Fruit fly (Drosophila melanogaster) whole organism, embryonic: ENCODE data around the gene r2d2.

Experiments
- CG10147 ChIP-seq: fragments of 200-800 bp; sonication (Bioruptor generic); optimal IDR thresholded peaks from 2 replicates; lab custom pipeline; 2019; ENCODE audit warnings: missing biosample characterization, mild to moderate bottlenecking, missing genetic modification characterization, moderate library complexity
- CG10462 ChIP-seq: fragments of 200-800 bp; sonication (Bioruptor generic); optimal IDR thresholded peaks from 2 replicates; lab custom pipeline; 2016; ENCODE audit warnings: missing biosample characterization, missing genetic modification characterization
- CG10979 ChIP-seq: fragments of 200-800 bp; sonication (Bioruptor generic); optimal IDR thresholded peaks from 2 replicates; lab custom pipeline; 2018; ENCODE audit warnings: missing biosample characterization, mild to moderate bottlenecking, missing genetic modification characterization, moderate library complexity
- CG11247 ChIP-seq: fragments of 200-800 bp; sonication (Bioruptor generic); IDR thresholded peaks from 2 replicates; pipeline ENCODE4 v1.3.6; 2022; ENCODE audit warnings: missing biosample characterization, missing genetic modification characterization
- CG11398 ChIP-seq: fragments of 200-800 bp; sonication (Bioruptor generic); optimal IDR thresholded peaks from 2 replicates; lab custom pipeline; 2016; ENCODE audit warnings: missing biosample characterization, missing genetic modification characterization
- CG11560 ChIP-seq: fragments of 200-800 bp; sonication (Bioruptor generic); IDR thresholded peaks from 3 replicates; pipeline ENCODE4 v1.3.6; 2022; ENCODE audit warnings: missing biosample characterization, missing genetic modification characterization
- CG11695 ChIP-seq: fragments of 200-800 bp; sonication (Bioruptor generic); IDR thresholded peaks from 3 replicates; pipeline ENCODE4 v1.3.6; 2022; ENCODE audit warnings: missing biosample characterization, missing genetic modification characterization
- CG11696 ChIP-seq: fragments of 200-800 bp; sonication (Bioruptor generic); IDR thresholded peaks from 2 replicates; pipeline ENCODE4 v1.3.6; 2022; ENCODE audit warnings: missing biosample characterization, missing genetic modification characterization
- CG11723 ChIP-seq: fragments of 200-800 bp; sonication (Bioruptor generic); optimal IDR thresholded peaks from 2 replicates; lab custom pipeline; 2017; ENCODE audit warnings: missing biosample characterization, mild to moderate bottlenecking, missing genetic modification characterization
- CG12769 ChIP-seq: fragments of 200-800 bp; sonication (Bioruptor generic); optimal IDR thresholded peaks from 2 replicates; lab custom pipeline; 2019; ENCODE audit warnings: missing biosample characterization, mild to moderate bottlenecking, missing genetic modification characterization, moderate library complexity
- CG13123 ChIP-seq: fragments of 200-800 bp; sonication (Bioruptor generic); optimal IDR thresholded peaks from 2 replicates; lab custom pipeline; 2016; ENCODE audit warnings: missing biosample characterization, missing genetic modification characterization
- CG1647 ChIP-seq: fragments of 200-800 bp; sonication (Bioruptor generic); optimal IDR thresholded peaks from 3 replicates; lab custom pipeline; 2016; ENCODE audit warnings: missing biosample characterization, missing genetic modification characterization
- CG17186 ChIP-seq: fragments of 200-800 bp; sonication (Bioruptor generic); optimal IDR thresholded peaks from 3 replicates; lab custom pipeline; 2017; ENCODE audit warnings: missing biosample characterization, missing genetic modification reagents, missing genetic modification characterization
- CG17385 ChIP-seq: fragments of 200-800 bp; sonication (Bioruptor generic); optimal IDR thresholded peaks from 3 replicates; lab custom pipeline; 2018; ENCODE audit warnings: missing biosample characterization, mild to moderate bottlenecking, missing genetic modification characterization
- CG1792 ChIP-seq: fragments of 200-800 bp; sonication (Bioruptor generic); optimal IDR thresholded peaks from 2 replicates; lab custom pipeline; 2016; ENCODE audit warnings: missing biosample characterization, missing genetic modification characterization
- CG18599 ChIP-seq: fragments of 200-800 bp; sonication (Bioruptor generic); optimal IDR thresholded peaks from 3 replicates; lab custom pipeline; 2017; ENCODE audit warnings: missing biosample characterization, missing genetic modification characterization, mild to moderate bottlenecking, moderate library complexity, missing genetic modification reagents
- CG2120 ChIP-seq: fragments of 200-800 bp; sonication (Bioruptor generic); optimal IDR thresholded peaks from 3 replicates; lab custom pipeline; 2016; ENCODE audit warnings: missing biosample characterization, missing genetic modification characterization
- CG3065 ChIP-seq: fragments of 200-800 bp; sonication (Bioruptor generic); optimal IDR thresholded peaks from 2 replicates; lab custom pipeline; 2016; ENCODE audit warnings: missing biosample characterization, missing genetic modification characterization
- CG3847 ChIP-seq: fragments of 200-800 bp; sonication (Bioruptor generic); IDR thresholded peaks from 2 replicates; pipeline ENCODE4 v1.3.6; 2022; ENCODE audit warnings: missing biosample characterization, missing genetic modification characterization
- CG42726 ChIP-seq: fragments of 200-800 bp; sonication (Bioruptor generic); IDR thresholded peaks from 2 replicates; pipeline ENCODE4 v1.3.6; 2022; ENCODE audit warnings: missing biosample characterization, missing genetic modification characterization; ENCODE audit not compliant: partially characterized antibody
- CG4282 ChIP-seq: fragments of 200-800 bp; sonication (Bioruptor generic); optimal IDR thresholded peaks from 2 replicates; lab custom pipeline; 2016; ENCODE audit warnings: missing biosample characterization, missing genetic modification characterization
- CG4854 ChIP-seq: fragments of 200-800 bp; sonication (Bioruptor generic); optimal IDR thresholded peaks from 2 replicates; lab custom pipeline; 2016; ENCODE audit warnings: missing biosample characterization, missing genetic modification characterization, inconsistent platforms
- CG6254 ChIP-seq: fragments of 200-800 bp; sonication (Bioruptor generic); optimal IDR thresholded peaks from 3 replicates; lab custom pipeline; 2017; ENCODE audit warnings: mild to moderate bottlenecking, missing biosample characterization, missing genetic modification reagents, missing genetic modification characterization
- CG6683 ChIP-seq: fragments of 200-800 bp; sonication (Bioruptor generic); optimal IDR thresholded peaks from 2 replicates; lab custom pipeline; 2017; ENCODE audit warnings: missing biosample characterization, mild to moderate bottlenecking, missing genetic modification characterization, missing genetic modification reagents
- CG7786 ChIP-seq: fragments of 200-800 bp; sonication (Bioruptor generic); optimal IDR thresholded peaks from 2 replicates; lab custom pipeline; 2016; ENCODE audit warnings: missing biosample characterization, missing genetic modification characterization
- CG8388 ChIP-seq: fragments of 200-800 bp; sonication (Bioruptor generic); optimal IDR thresholded peaks from 2 replicates; lab custom pipeline; 2019; ENCODE audit warnings: missing biosample characterization, mild to moderate bottlenecking, missing genetic modification characterization, moderate library complexity
- CrebB ChIP-seq: fragments of 200-800 bp; sonication (Bioruptor generic); optimal IDR thresholded peaks from 3 replicates; lab custom pipeline; 2018; ENCODE audit warnings: missing biosample characterization, mild to moderate bottlenecking, missing genetic modification characterization
- Dp ChIP-seq: fragments of 200-800 bp; sonication (Bioruptor generic); optimal IDR thresholded peaks from 2 replicates; lab custom pipeline; 2018; ENCODE audit warnings: missing biosample characterization, mild to moderate bottlenecking, missing genetic modification characterization, moderate library complexity
- E2f2 ChIP-seq: fragments of 200-800 bp; sonication (Bioruptor generic); IDR thresholded peaks from 2 replicates; pipeline ENCODE4 v1.3.6; 2022; ENCODE audit warnings: missing biosample characterization, missing genetic modification characterization
- Eip74EF ChIP-seq, 2 experiments: fragments of 200-800 bp in 1 of 2; fragments of >200 bp in 1 of 2; sonication (Bioruptor generic) in 1 of 2; optimal IDR thresholded peaks; 2 replicates each; lab custom pipeline; 2017 to 2019; ENCODE audit warnings: missing biosample characterization in 2 of 2, missing genetic modification characterization in 2 of 2, mild to moderate bottlenecking in 1 of 2, moderate library complexity in 1 of 2
- Ets65A ChIP-seq: fragments of 200-800 bp; sonication (Bioruptor generic); peaks from one replicate; lab custom pipeline; 2016; ENCODE audit warnings: missing biosample characterization, missing genetic modification characterization
- Hmr ChIP-seq: fragments of 200-800 bp; sonication (Bioruptor generic); optimal IDR thresholded peaks from 3 replicates; lab custom pipeline; 2017; ENCODE audit warnings: mild to moderate bottlenecking, missing biosample characterization, missing genetic modification reagents, missing genetic modification characterization
- Kr ChIP-seq: fragments of 200-800 bp; sonication (Bioruptor generic); optimal IDR thresholded peaks from 2 replicates; lab custom pipeline; 2017; ENCODE audit warnings: missing biosample characterization, mild to moderate bottlenecking, missing genetic modification characterization
- Myb ChIP-seq: fragments of 200-800 bp; sonication (Bioruptor generic); optimal IDR thresholded peaks from 2 replicates; lab custom pipeline; 2016; ENCODE audit warnings: missing biosample characterization, missing genetic modification characterization
- NfI ChIP-seq: fragments of 200-800 bp; sonication (Bioruptor generic); optimal IDR thresholded peaks from 3 replicates; lab custom pipeline; 2018; ENCODE audit warnings: missing biosample characterization, mild to moderate bottlenecking, missing genetic modification characterization, moderate library complexity
- Poxn ChIP-seq: fragments of 200-800 bp; sonication (Bioruptor generic); IDR thresholded peaks from 2 replicates; pipeline ENCODE4 v1.3.6; 2022; ENCODE audit warnings: missing biosample characterization, missing genetic modification characterization
- Xbp1 ChIP-seq: fragments of 200-800 bp; sonication (Bioruptor generic); optimal IDR thresholded peaks from 3 replicates; lab custom pipeline; 2016; ENCODE audit warnings: missing biosample characterization, mild to moderate bottlenecking, missing genetic modification characterization
- ase ChIP-seq: fragments of 200-800 bp; sonication (Bioruptor generic); IDR thresholded peaks from 3 replicates; pipeline ENCODE4 v1.3.6; 2022; ENCODE audit warnings: missing biosample characterization, missing genetic modification characterization
- chm ChIP-seq: fragments of 200-800 bp; sonication (Bioruptor generic); IDR thresholded peaks from 2 replicates; pipeline ENCODE4 v1.3.6; 2022; ENCODE audit warnings: missing biosample characterization, missing genetic modification characterization
- dm ChIP-seq: fragments of 200-800 bp; sonication (Bioruptor generic); optimal IDR thresholded peaks from 3 replicates; lab custom pipeline; 2016; ENCODE audit warnings: missing biosample characterization, missing genetic modification characterization
- dysf ChIP-seq: fragments of 200-800 bp; sonication (Bioruptor generic); IDR thresholded peaks from 3 replicates; pipeline ENCODE4 v1.3.6; 2022; ENCODE audit warnings: missing biosample characterization, missing genetic modification characterization
- ems ChIP-seq: fragments of 200-800 bp; sonication (Bioruptor generic); optimal IDR thresholded peaks from 3 replicates; lab custom pipeline; 2016; ENCODE audit warnings: missing biosample characterization, missing genetic modification characterization
- fd96Cb ChIP-seq: fragments of 200-800 bp; sonication (Bioruptor generic); optimal IDR thresholded peaks from 2 replicates; lab custom pipeline; 2018; ENCODE audit warnings: missing biosample characterization, mild to moderate bottlenecking, missing genetic modification characterization, moderate library complexity
- jigr1 ChIP-seq: fragments of 200-800 bp; sonication (Bioruptor generic); IDR thresholded peaks from 3 replicates; pipeline ENCODE4 v1.3.6; 2022; ENCODE audit warnings: missing biosample characterization, missing genetic modification characterization
- kni ChIP-seq: fragments of 200-800 bp; sonication (Bioruptor generic); optimal IDR thresholded peaks from 3 replicates; lab custom pipeline; 2017; ENCODE audit warnings: mild to moderate bottlenecking, missing biosample characterization, missing genetic modification reagents, missing genetic modification characterization
- onecut ChIP-seq: fragments of 200-800 bp; sonication (Bioruptor generic); IDR thresholded peaks from 2 replicates; pipeline ENCODE4 v1.3.6; 2022; ENCODE audit warnings: missing biosample characterization, missing genetic modification characterization
- scrt ChIP-seq: fragments of 200-800 bp; sonication (Bioruptor generic); optimal IDR thresholded peaks from 2 replicates; lab custom pipeline; 2018; ENCODE audit warnings: missing biosample characterization, mild to moderate bottlenecking, missing genetic modification characterization, moderate library complexity
- seq ChIP-seq: fragments of 200-800 bp; sonication (Bioruptor generic); IDR thresholded peaks from 2 replicates; pipeline ENCODE4 v1.3.6; 2022; ENCODE audit warnings: missing biosample characterization, missing genetic modification characterization
- ssp ChIP-seq: fragments of 200-800 bp; sonication (Bioruptor generic); IDR thresholded peaks from 2 replicates; pipeline ENCODE4 v1.3.6; 2022; ENCODE audit warnings: missing biosample characterization, missing genetic modification characterization
- tll ChIP-seq, 2 experiments: fragments of 200-800 bp in 1 of 2; fragments of >200 bp in 1 of 2; sonication (Bioruptor generic) in 1 of 2; optimal IDR thresholded peaks; 2 replicates each; lab custom pipeline; 2017 to 2019; ENCODE audit warnings: missing biosample characterization in 2 of 2, missing genetic modification characterization in 2 of 2, mild to moderate bottlenecking in 1 of 2, moderate library complexity in 1 of 2
- tx ChIP-seq: fragments of 200-800 bp; sonication (Bioruptor generic); optimal IDR thresholded peaks from 2 replicates; lab custom pipeline; 2016; ENCODE audit warnings: missing biosample characterization, missing genetic modification characterization
- vvl ChIP-seq: fragments of 200-800 bp; sonication (Bioruptor generic); IDR thresholded peaks from 2 replicates; pipeline ENCODE4 v1.3.6; 2022; ENCODE audit warnings: missing biosample characterization, missing genetic modification characterization

The r2d2 gene

DNA sequence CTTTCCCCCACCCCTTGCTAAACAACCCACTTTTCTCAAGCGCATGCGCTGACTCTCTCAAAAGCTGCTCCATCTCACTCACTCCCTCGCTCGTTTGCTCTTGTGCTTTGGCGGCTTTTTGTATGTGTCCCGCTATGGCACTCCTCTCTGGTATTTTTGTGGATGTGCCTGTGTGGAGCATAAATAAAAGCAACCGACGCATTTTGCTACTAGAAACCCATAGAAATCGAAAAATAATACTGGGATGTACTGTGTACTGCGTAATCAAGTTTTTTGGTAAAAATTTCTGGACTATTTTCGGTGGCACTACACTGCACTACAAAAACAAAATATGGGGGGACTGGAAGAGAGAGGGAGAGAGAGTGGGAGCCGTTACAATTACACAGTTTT is 9.7 kb downstream of the r2d2 start (continued):
- peak; percentile 57 for TF ChIP-seq CG18599 (GFP tag; lab: Kevin White, UChicago)
- no peak for TF ChIP-seq CG1792 (GFP tag; lab: Kevin White, UChicago)
- TF ChIP-seq Ets65A (GFP tag; lab: Kevin White, UChicago): no peak
- TF ChIP-seq CG11560 (tag; lab: Robert Waterston, UW): no peak
- no peak for TF ChIP-seq CG6683 (GFP tag; lab: Kevin White, UChicago)
- TF ChIP-seq chm (GFP tag; lab: Robert Waterston, UW): peak; percentile 45; the same call in 1 of the 2 replicates
- peak; percentile 38 for TF ChIP-seq Dp (GFP tag; lab: Kevin White, UChicago)
- TF ChIP-seq CG17186 (GFP tag; lab: Kevin White, UChicago): no peak
- TF ChIP-seq CG10462 (GFP tag; lab: Kevin White, UChicago): no peak
- no peak; the same call in 2 of the 3 replicates for TF ChIP-seq dysf (GFP tag; lab: Robert Waterston, UW)
- TF ChIP-seq CG42726 (GFP tag; lab: Robert Waterston, UW): no peak
- TF ChIP-seq E2f2 (GFP tag; lab: Robert Waterston, UW): no peak
- peak; percentile 4 for TF ChIP-seq CG10147 (GFP tag; lab: Kevin White, UChicago)
- no peak for TF ChIP-seq ssp (GFP tag; lab: Robert Waterston, UW)
- TF ChIP-seq kni (GFP tag; lab: Kevin White, UChicago): peak; percentile 86
- no peak for TF ChIP-seq ems (GFP tag; lab: Kevin White, UChicago)
- no peak for TF ChIP-seq dm
- no peak for TF ChIP-seq CG13123 (GFP tag; lab: Kevin White, UChicago)
- no peak for TF ChIP-seq ase (GFP tag; lab: Robert Waterston, UW)
- TF ChIP-seq tx: no peak
- peak; percentile 29 for TF ChIP-seq CG2120 (GFP tag; lab: Kevin White, UChicago)
- TF ChIP-seq CG3065 (GFP tag; lab: Kevin White, UChicago): no peak
- TF ChIP-seq Myb (GFP tag; lab: Kevin White, UChicago): peak; percentile 39
- TF ChIP-seq seq (GFP tag; lab: Robert Waterston, UW): no peak
- no peak for TF ChIP-seq CG4282 (GFP tag; lab: Kevin White, UChicago)
- TF ChIP-seq CG10979 (tag; lab: Kevin White, UChicago): no peak
- no peak for TF ChIP-seq Poxn (GFP tag; lab: Robert Waterston, UW)
- TF ChIP-seq CG6254: no peak
- TF ChIP-seq CG7786 (GFP tag; lab: Kevin White, UChicago): peak; percentile 10
- no peak for TF ChIP-seq Eip74EF (GFP tag; optimal IDR thresholded peaks at IDR 0.05; lab: Kevin White, UChicago)
- no peak for TF ChIP-seq CG1647 (GFP tag; lab: Kevin White, UChicago)
- TF ChIP-seq CG11247 (GFP tag; lab: Robert Waterston, UW): no peak
- TF ChIP-seq CG11723 (GFP tag; lab: Kevin White, UChicago): no peak
- TF ChIP-seq scrt: no peak
- no peak for TF ChIP-seq CrebB (tag; lab: Kevin White, UChicago)
- no peak for TF ChIP-seq fd96Cb (tag; lab: Kevin White, UChicago)
- no peak for TF ChIP-seq CG11696
- TF ChIP-seq Hmr (GFP tag; lab: Kevin White, UChicago): peak; percentile 57
- TF ChIP-seq NfI (GFP tag; lab: Kevin White, UChicago): no peak
- TF ChIP-seq CG17385 (GFP tag; lab: Kevin White, UChicago): peak; percentile 2
- TF ChIP-seq CG3847: no peak
- TF ChIP-seq Xbp1: no peak
- no peak for TF ChIP-seq CG8388 (GFP tag; lab: Kevin White, UChicago)
- peak; percentile 26; the same call in 1 of the 2 replicates for TF ChIP-seq onecut
- no peak for TF ChIP-seq CG11695 (GFP tag; lab: Robert Waterston, UW)
- TF ChIP-seq CG4854 (GFP tag; lab: Kevin White, UChicago): no peak
- TF ChIP-seq Kr (GFP tag; lab: Kevin White, UChicago): no peak
- no peak for TF ChIP-seq CG11398 (GFP tag; lab: Kevin White, UChicago)
- no peak for TF ChIP-seq tll (GFP tag; optimal IDR thresholded peaks at IDR 0.05; lab: Kevin White, UChicago)
- TF ChIP-seq CG12769 (tag; lab: Kevin White, UChicago): peak; percentile 97
- no peak for TF ChIP-seq jigr1 (GFP tag; lab: Robert Waterston, UW)
- peak; percentile 49; the same call in 1 of the 2 replicates for TF ChIP-seq vvl (GFP tag; lab: Robert Waterston, UW)
